Worm (Caenorhabditis elegans) whole organism, L4 larva: ENCODE results near the gene ZK892.4.

ENCODE experiments used
- D1046.2 ChIP-seq: fragments of 200-800 bp; sonication (Bioruptor generic); IDR thresholded peaks from 2 replicates; pipeline ENCODE4 v1.3.6; 2022; ENCODE audit warnings: missing genetic modification characterization, missing compliant biosample characterization
- F37D6.2 ChIP-seq: sonication (generic microtip); optimal IDR thresholded peaks from 2 replicates; lab custom pipeline; 2016; ENCODE audit warnings: mild to moderate bottlenecking, missing genetic modification characterization, missing compliant biosample characterization
- R02D3.7 ChIP-seq: fragments of 150-350 bp; sonication (generic microtip); optimal IDR thresholded peaks from 3 replicates; lab custom pipeline; 2014; ENCODE audit warnings: missing biosample characterization, missing genetic modification characterization
- T20F7.1 ChIP-seq: fragments of 200-800 bp; sonication (Bioruptor generic); optimal IDR thresholded peaks from 2 replicates; lab custom pipeline; 2018; ENCODE audit warnings: mild to moderate bottlenecking, missing genetic modification characterization, missing compliant biosample characterization
- T26A8.4 ChIP-seq: fragments of 200-800 bp; sonication (Bioruptor generic); IDR thresholded peaks from 2 replicates; pipeline ENCODE4 v1.3.6; 2022; ENCODE audit warnings: missing genetic modification characterization, missing compliant biosample characterization
- Y105C5A.15 ChIP-seq: fragments of 200-800 bp; sonication (Bioruptor generic); IDR thresholded peaks from 2 replicates; pipeline ENCODE4 v1.3.6; 2022; ENCODE audit warnings: missing genetic modification characterization, missing compliant biosample characterization
- Y48G9A.11 ChIP-seq: fragments of 200-800 bp; sonication (Bioruptor generic); IDR thresholded peaks from 2 replicates; pipeline ENCODE4 v1.3.6; 2022; ENCODE audit warnings: missing genetic modification reagents, missing genetic modification characterization, missing compliant biosample characterization
- Y75B8A.6 ChIP-seq: fragments of 200-800 bp; sonication (Bioruptor generic); IDR thresholded peaks from 2 replicates; pipeline ENCODE4 v1.3.6; 2022; ENCODE audit warnings: missing genetic modification reagents, missing genetic modification characterization, missing compliant biosample characterization
- aly-2 ChIP-seq: sonication (generic microtip); optimal IDR thresholded peaks from 2 replicates; lab custom pipeline; 2018; ENCODE audit warnings: missing biosample characterization, missing genetic modification characterization
- ama-1 ChIP-seq: fragments of 150-350 bp; optimal IDR thresholded peaks from 2 replicates; lab custom pipeline; 2014; ENCODE audit warnings: inconsistent platforms, mixed read lengths
- ceh-20 ChIP-seq: fragments of 200-800 bp; sonication (Bioruptor generic); IDR thresholded peaks from 2 replicates; pipeline ENCODE4 v1.3.6; 2022; ENCODE audit warnings: missing genetic modification reagents, missing genetic modification characterization, missing compliant biosample characterization
- ceh-44 ChIP-seq: fragments of 200-800 bp; sonication (Bioruptor generic); IDR thresholded peaks from 2 replicates; pipeline ENCODE4 v1.3.6; 2022; ENCODE audit warnings: missing genetic modification reagents, missing genetic modification characterization, missing compliant biosample characterization
- ceh-62 ChIP-seq: sonication (generic microtip); optimal IDR thresholded peaks from 2 replicates; lab custom pipeline; 2017; ENCODE audit warnings: missing biosample characterization, missing genetic modification characterization
- cey-2 ChIP-seq: sonication (generic microtip); optimal IDR thresholded peaks from 3 replicates; lab custom pipeline; 2017; ENCODE audit warnings: missing genetic modification characterization, mild to moderate bottlenecking, missing compliant biosample characterization, antibody characterized with exemption, borderline replicate concordance; ENCODE audit not compliant: insufficient read depth
- ctbp-1 ChIP-seq: fragments of 200-800 bp; sonication (Bioruptor generic); IDR thresholded peaks from 2 replicates; pipeline ENCODE4 v1.3.6; 2022; ENCODE audit warnings: missing genetic modification reagents, missing genetic modification characterization, missing compliant biosample characterization
- daf-16 ChIP-seq, 3 experiments: sonication (generic microtip); optimal IDR thresholded peaks; 2 replicates each; lab custom pipeline; 2016 to 2017; ENCODE audit warnings: missing genetic modification characterization in 3 of 3, missing genetic modification reagents in 3 of 3, mild to moderate bottlenecking in 2 of 3, missing compliant biosample characterization in 2 of 3, missing biosample characterization in 1 of 3, moderate library complexity in 1 of 3
- daf-19 ChIP-seq: fragments of 200-800 bp; sonication (Bioruptor generic); conservative IDR thresholded peaks from 2 replicates; pipeline ENCODE4 v1.3.6; 2022; ENCODE audit warnings: missing genetic modification characterization, missing compliant biosample characterization
- dmd-6 ChIP-seq: fragments of 200-800 bp; sonication (Bioruptor generic); IDR thresholded peaks from 2 replicates; pipeline ENCODE4 v1.3.6; 2022; ENCODE audit warnings: missing genetic modification reagents, missing genetic modification characterization, missing compliant biosample characterization
- dmd-8 ChIP-seq: fragments of 200-800 bp; sonication (Bioruptor generic); IDR thresholded peaks from 2 replicates; pipeline ENCODE4 v1.3.6; 2022; ENCODE audit warnings: missing genetic modification characterization, missing compliant biosample characterization
- duxl-1 ChIP-seq: sonication (generic microtip); optimal IDR thresholded peaks from 2 replicates; lab custom pipeline; 2016; ENCODE audit warnings: mild to moderate bottlenecking, missing genetic modification characterization, moderate library complexity, missing compliant biosample characterization; ENCODE audit not compliant: poor library complexity
- dve-1 ChIP-seq: sonication (generic microtip); optimal IDR thresholded peaks from 2 replicates; lab custom pipeline; 2017; ENCODE audit warnings: antibody characterized with exemption, mild to moderate bottlenecking, missing genetic modification characterization, missing compliant biosample characterization; ENCODE audit not compliant: insufficient read depth
- fos-1 ChIP-seq: fragments of 150-350 bp; optimal IDR thresholded peaks from 2 replicates; lab custom pipeline; 2014; ENCODE audit warnings: missing biosample characterization, missing genetic modification characterization
- hif-1 ChIP-seq, 2 experiments: sonication (generic microtip); optimal IDR thresholded peaks; 2 replicates each; lab custom pipeline; 2016 to 2017; ENCODE audit warnings: missing compliant biosample characterization in 2 of 2, missing genetic modification characterization in 2 of 2, missing genetic modification reagents in 2 of 2, missing genotype in 2 of 2, mild to moderate bottlenecking in 1 of 2
- hlh-30 ChIP-seq: sonication (generic microtip); optimal IDR thresholded peaks from 2 replicates; lab custom pipeline; 2017; ENCODE audit warnings: antibody characterized with exemption, mild to moderate bottlenecking, missing genetic modification characterization, missing compliant biosample characterization; ENCODE audit not compliant: insufficient read depth
- hmg-1.1 ChIP-seq: fragments of 200-800 bp; sonication (Bioruptor generic); IDR thresholded peaks from 2 replicates; pipeline ENCODE4 v1.3.6; 2022; ENCODE audit warnings: missing genetic modification reagents, missing genetic modification characterization, missing compliant biosample characterization
- lim-7 ChIP-seq: fragments of 200-800 bp; sonication (Bioruptor generic); IDR thresholded peaks from 2 replicates; pipeline ENCODE4 v1.3.6; 2022; ENCODE audit warnings: missing genetic modification characterization, missing compliant biosample characterization
- lin-1 ChIP-seq: fragments of 200-800 bp; sonication (Bioruptor generic); IDR thresholded peaks from 2 replicates; pipeline ENCODE4 v1.3.6; 2022; ENCODE audit warnings: missing genetic modification reagents, missing genetic modification characterization, missing compliant biosample characterization
- lin-15B ChIP-seq: fragments of 150-350 bp; sonication (generic microtip); optimal IDR thresholded peaks from 3 replicates; lab custom pipeline; 2014; ENCODE audit warnings: missing biosample characterization, missing genetic modification characterization
- lin-29 ChIP-seq: fragments of 200-800 bp; sonication (Bioruptor generic); IDR thresholded peaks from 2 replicates; pipeline ENCODE4 v1.3.6; 2022; ENCODE audit warnings: missing genetic modification reagents, missing genetic modification characterization, missing compliant biosample characterization
- lsy-2 ChIP-seq, 2 experiments: fragments of 150-350 bp in 1 of 2; sonication (generic microtip) in 1 of 2; optimal IDR thresholded peaks; 2 replicates each; lab custom pipeline; 2014 to 2017; ENCODE audit warnings: missing biosample characterization in 2 of 2, missing genetic modification characterization in 2 of 2
- madf-9 ChIP-seq: fragments of 200-800 bp; sonication (Bioruptor generic); conservative IDR thresholded peaks from 2 replicates; pipeline ENCODE4 v1.3.6; 2022; ENCODE audit warnings: missing genetic modification reagents, missing genetic modification characterization, missing compliant biosample characterization
- mdl-1 ChIP-seq, 2 experiments: fragments of 150-350 bp in 1 of 2; sonication (generic microtip) in 1 of 2; optimal IDR thresholded peaks; 2 replicates each; lab custom pipeline; 2014 to 2017; ENCODE audit warnings: missing biosample characterization in 2 of 2, missing genetic modification characterization in 2 of 2
- mdt-29 ChIP-seq: fragments of 200-800 bp; sonication (Bioruptor generic); IDR thresholded peaks from 2 replicates; pipeline ENCODE4 v1.3.6; 2022; ENCODE audit warnings: missing genetic modification reagents, missing genetic modification characterization, missing compliant biosample characterization
- mxl-2 ChIP-seq: fragments of 200-800 bp; sonication (Bioruptor generic); conservative IDR thresholded peaks from 2 replicates; pipeline ENCODE4 v1.3.6; 2022; ENCODE audit warnings: missing genetic modification reagents, missing genetic modification characterization, missing compliant biosample characterization
- mxl-3 ChIP-seq: fragments of 200-800 bp; sonication (Bioruptor generic); optimal IDR thresholded peaks from 2 replicates; lab custom pipeline; 2018; ENCODE audit warnings: mild to moderate bottlenecking, missing genetic modification characterization, missing compliant biosample characterization
- nhr-10 ChIP-seq: fragments of 150-350 bp; optimal IDR thresholded peaks from 2 replicates; lab custom pipeline; 2014; ENCODE audit warnings: missing biosample characterization, missing genetic modification characterization
- nhr-102 ChIP-seq: sonication (generic microtip); optimal IDR thresholded peaks from 2 replicates; lab custom pipeline; 2016; ENCODE audit warnings: mild to moderate bottlenecking, missing genetic modification characterization, moderate library complexity, missing compliant biosample characterization
- nhr-237 ChIP-seq: sonication (generic microtip); optimal IDR thresholded peaks from 2 replicates; lab custom pipeline; 2017; ENCODE audit warnings: missing biosample characterization, missing genetic modification characterization
- nhr-25 ChIP-seq: sonication (generic microtip); optimal IDR thresholded peaks from 2 replicates; lab custom pipeline; 2017; ENCODE audit warnings: missing genetic modification characterization, mild to moderate bottlenecking, missing compliant biosample characterization, antibody characterized with exemption, moderate library complexity, borderline replicate concordance; ENCODE audit not compliant: insufficient read depth
- nhr-42 ChIP-seq: fragments of 200-800 bp; sonication (Bioruptor generic); IDR thresholded peaks from 2 replicates; pipeline ENCODE4 v1.3.6; 2022; ENCODE audit warnings: missing genetic modification characterization, missing compliant biosample characterization
- nhr-48 ChIP-seq: sonication (generic microtip); optimal IDR thresholded peaks from 2 replicates; lab custom pipeline; 2016; ENCODE audit warnings: mild to moderate bottlenecking, missing genetic modification characterization, missing compliant biosample characterization
- pqm-1 ChIP-seq: sonication (generic microtip); optimal IDR thresholded peaks from 2 replicates; lab custom pipeline; 2017; ENCODE audit warnings: missing biosample characterization, missing genetic modification characterization
- sdz-12 ChIP-seq: fragments of 200-800 bp; sonication (Bioruptor generic); optimal IDR thresholded peaks from 2 replicates; lab custom pipeline; 2018; ENCODE audit warnings: mild to moderate bottlenecking, missing genetic modification characterization, missing compliant biosample characterization
- skn-1 ChIP-seq: fragments of 150-350 bp; optimal IDR thresholded peaks from 2 replicates; lab custom pipeline; 2014; ENCODE audit warnings: missing biosample characterization, missing genetic modification characterization
- spr-3 ChIP-seq: fragments of 200-800 bp; sonication (Bioruptor generic); optimal IDR thresholded peaks from 2 replicates; lab custom pipeline; 2018; ENCODE audit warnings: mild to moderate bottlenecking, missing genetic modification characterization, missing compliant biosample characterization
- unc-62 ChIP-seq, 3 experiments: fragments of 150-350 bp in 1 of 3; sonication (generic microtip); optimal IDR thresholded peaks in 2 of 3; peaks in 1 of 3; 1 replicate in 1 of 3; 2 replicates in 2 of 3; lab custom pipeline; 2014 to 2017; ENCODE audit warnings: missing biosample characterization in 3 of 3, missing genetic modification characterization in 3 of 3, missing genetic modification reagents in 3 of 3, missing genotype in 1 of 3
- zag-1 ChIP-seq: fragments of 150-350 bp; optimal IDR thresholded peaks from 2 replicates; lab custom pipeline; 2014; ENCODE audit warnings: missing biosample characterization, missing genetic modification characterization
- zfp-3 ChIP-seq: fragments of 200-800 bp; sonication (Bioruptor generic); conservative IDR thresholded peaks from 2 replicates; pipeline ENCODE4 v1.3.6; 2022; ENCODE audit warnings: missing genetic modification reagents, missing genetic modification characterization, missing compliant biosample characterization
- zip-2 ChIP-seq: fragments of 150-350 bp; optimal IDR thresholded peaks from 2 replicates; lab custom pipeline; 2014; ENCODE audit warnings: missing biosample characterization, missing genetic modification characterization
- ztf-7 ChIP-seq: fragments of 150-350 bp; optimal IDR thresholded peaks from 2 replicates; lab custom pipeline; 2014; ENCODE audit warnings: missing biosample characterization, missing genetic modification characterization

The ZK892.4 gene

DNA sequence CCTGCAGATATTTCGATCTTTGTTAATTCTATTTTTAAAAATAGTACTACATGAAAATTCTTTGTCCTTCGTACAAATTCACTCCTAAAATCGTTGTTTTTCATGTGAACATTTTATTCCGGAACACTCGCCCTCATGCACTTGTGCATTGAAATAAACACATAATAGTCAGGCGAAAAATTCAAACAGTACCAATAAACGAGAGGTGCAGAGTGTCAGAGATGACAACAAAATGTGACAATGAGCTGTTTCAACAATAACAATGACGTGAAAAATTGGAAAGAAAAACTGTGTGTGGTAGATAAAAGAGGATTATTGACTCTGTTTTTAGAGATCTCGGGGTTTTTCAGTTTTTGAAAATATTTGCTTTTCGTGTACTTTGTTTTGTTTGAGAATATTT is 21.8 kb downstream of the ZK892.4 start, which contains the start of gene F52H3.6 (continued):
- TF ChIP-seq daf-19 (no peak), lim-7 (no peak), madf-9 (GFP tag; lab: Robert Waterston, UW) (no peak), spr-3 (GFP tag; lab: Kevin White, UChicago) (no peak), lin-29 (GFP tag; lab: Robert Waterston, UW) (no peak), mxl-2 (GFP tag; lab: Robert Waterston, UW) (no peak), fos-1 (tag; lab: Kevin White, UChicago) (no peak), cey-2 (tag; lab: Kevin White, UChicago) (no peak), ceh-44 (GFP tag; lab: Robert Waterston, UW) (no peak), mdl-1 (tag; optimal IDR thresholded peaks at IDR 0.05; lab: Kevin White, UChicago) (no peak), hlh-30 (tag; lab: Kevin White, UChicago) (peak; percentile 54), nhr-102 (tag; lab: Kevin White, UChicago) (no peak), zag-1 (tag; lab: Kevin White, UChicago) (no peak), nhr-237 (tag; lab: Kevin White, UChicago) (no peak), Y75B8A.6 (no peak), nhr-48 (no peak), zip-2 (tag; lab: Kevin White, UChicago) (no peak), sdz-12 (GFP tag; lab: Kevin White, UChicago) (no peak), zfp-3 (GFP tag; lab: Robert Waterston, UW) (no peak), lin-1 (GFP tag; lab: Robert Waterston, UW) (no peak), F37D6.2 (tag; lab: Kevin White, UChicago) (no peak), Y48G9A.11 (GFP tag; lab: Robert Waterston, UW) (no peak), hmg-1.1 (GFP tag; lab: Robert Waterston, UW) (no peak), lin-15B (tag; lab: Kevin White, UChicago) (no peak), dmd-8 (no peak), nhr-42 (no peak), Y105C5A.15 (GFP tag; lab: Robert Waterston, UW) (no peak), hif-1 (tag; optimal IDR thresholded peaks at IDR 0.05; lab: Kevin White, UChicago) (peak in 1 of 2 experiments; percentile 21), ama-1 (lab: Kevin White, UChicago) (no peak), D1046.2 (no peak), unc-62 (GFP tag; optimal IDR thresholded peaks at IDR 0.05 in 1 of 2; lab: Kevin White, UChicago) (no peak), unc-62 (tag; optimal IDR thresholded peaks at IDR 0.05; lab: Kevin White, UChicago) (no peak), dmd-6 (GFP tag; lab: Robert Waterston, UW) (0 out of 2 replicates have a peak, but pooled peaks have one; percentile 6), T26A8.4 (GFP tag; lab: Robert Waterston, UW) (no peak), ceh-62 (no peak), skn-1 (no peak), ceh-20 (GFP tag; lab: Robert Waterston, UW) (no peak), R02D3.7 (tag; lab: Kevin White, UChicago) (no peak), duxl-1 (tag; lab: Kevin White, UChicago) (no peak), mxl-3 (GFP tag; lab: Kevin White, UChicago) (no peak)

DNA sequence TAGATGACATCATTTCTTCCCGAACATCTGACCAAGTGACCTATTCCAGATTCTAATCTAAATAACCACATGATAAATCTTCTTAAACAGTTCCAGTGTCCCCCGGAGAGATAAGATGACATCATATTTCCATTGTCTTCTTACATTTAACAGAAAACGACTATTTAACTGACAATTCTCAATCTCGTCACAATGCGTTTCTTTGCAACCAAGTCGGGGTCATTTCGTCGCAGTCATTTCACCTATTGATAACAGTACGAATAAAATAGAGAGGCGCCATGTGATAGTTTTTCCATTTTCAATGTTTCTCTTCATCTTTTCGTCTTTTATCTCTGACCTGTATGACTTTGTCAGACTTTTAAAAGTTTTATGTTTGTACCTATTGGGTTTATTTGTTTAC is 22.7 kb downstream of the ZK892.4 start:
- no peak for TF ChIP-seq pqm-1
- no peak for TF ChIP-seq lim-7
- TF ChIP-seq nhr-25 (tag; lab: Kevin White, UChicago), result peak; percentile 75
- peak; percentile 15 for TF ChIP-seq T20F7.1 (GFP tag; lab: Kevin White, UChicago)
- TF ChIP-seq mdl-1 (tag; optimal IDR thresholded peaks at IDR 0.05; lab: Kevin White, UChicago), result peak in 1 of 2 experiments; percentile 54
- TF ChIP-seq dve-1, result peak; percentile 80
- TF ChIP-seq ctbp-1 (GFP tag; lab: Robert Waterston, UW), result no peak
- peak in 1 of 2 experiments; percentile 58 for TF ChIP-seq lsy-2 (tag; optimal IDR thresholded peaks at IDR 0.05; lab: Kevin White, UChicago)
- TF ChIP-seq mdt-29 (GFP tag; lab: Robert Waterston, UW), result 0 out of 2 replicates have a peak, but pooled peaks have one; percentile 10
- TF ChIP-seq nhr-10 (tag; lab: Kevin White, UChicago), result peak; percentile 35
- TF ChIP-seq ztf-7 (tag; lab: Kevin White, UChicago), result no peak
- TF ChIP-seq lin-1 (GFP tag; lab: Robert Waterston, UW), result no peak
- no peak for TF ChIP-seq R02D3.7 (tag; lab: Kevin White, UChicago)
- TF ChIP-seq dmd-8, result no peak
- TF ChIP-seq daf-16 (GFP tag; optimal IDR thresholded peaks at IDR 0.05; lab: Kevin White, UChicago), result no peak
- TF ChIP-seq daf-16 (tag; optimal IDR thresholded peaks at IDR 0.05; lab: Kevin White, UChicago), result peak; percentile 89
- no peak for TF ChIP-seq aly-2
